Fruit fly (Drosophila melanogaster) whole organism, embryonic: ENCODE results near the gene SclB.
A peak's percentile ranks its signal among the peaks of the same experiment; 100 is the strongest.

Source experiments
- CG10565 ChIP-seq: fragments of 200-800 bp; sonication (Bioruptor generic); optimal IDR thresholded peaks from 3 replicates; lab custom pipeline; 2016; ENCODE audit warnings: missing biosample characterization, mild to moderate bottlenecking, missing genetic modification characterization
- CG11247 ChIP-seq: fragments of 200-800 bp; sonication (Bioruptor generic); IDR thresholded peaks from 2 replicates; pipeline ENCODE4 v1.3.6; 2022; ENCODE audit warnings: missing biosample characterization, missing genetic modification characterization
- CG11398 ChIP-seq: fragments of 200-800 bp; sonication (Bioruptor generic); optimal IDR thresholded peaks from 2 replicates; lab custom pipeline; 2016; ENCODE audit warnings: missing biosample characterization, missing genetic modification characterization
- CG13287 ChIP-seq: fragments of 200-800 bp; sonication (Bioruptor generic); IDR thresholded peaks from 2 replicates; pipeline ENCODE4 v1.3.6; 2022; ENCODE audit warnings: missing biosample characterization, missing genetic modification characterization; ENCODE audit not compliant: partially characterized antibody
- CG14014 ChIP-seq: fragments of 200-800 bp; sonication (Bioruptor generic); IDR thresholded peaks from 2 replicates; pipeline ENCODE4 v1.3.6; 2022; ENCODE audit warnings: missing biosample characterization, missing genetic modification characterization
- CG15011 ChIP-seq: fragments of 200-800 bp; sonication (Bioruptor generic); optimal IDR thresholded peaks from 3 replicates; lab custom pipeline; 2018; ENCODE audit warnings: missing biosample characterization, mild to moderate bottlenecking, missing genetic modification characterization
- CG15479 ChIP-seq: fragments of 200-800 bp; sonication (Bioruptor generic); optimal IDR thresholded peaks from 3 replicates; lab custom pipeline; 2019; ENCODE audit warnings: missing biosample characterization, mild to moderate bottlenecking, missing genetic modification characterization, moderate library complexity
- CG17359 ChIP-seq: fragments of 200-800 bp; sonication (Bioruptor generic); optimal IDR thresholded peaks from 3 replicates; lab custom pipeline; 2018; ENCODE audit warnings: missing biosample characterization, mild to moderate bottlenecking, missing genetic modification characterization, moderate library complexity
- CG18476 ChIP-seq: fragments of 200-800 bp; sonication (Bioruptor generic); optimal IDR thresholded peaks from 2 replicates; lab custom pipeline; 2016; ENCODE audit warnings: missing biosample characterization, mild to moderate bottlenecking, missing genetic modification characterization
- CG32772 ChIP-seq: fragments of 200-800 bp; sonication (Bioruptor generic); IDR thresholded peaks from 2 replicates; pipeline ENCODE4 v1.3.6; 2022; ENCODE audit warnings: missing biosample characterization, missing genetic modification characterization
- CG42726 ChIP-seq: fragments of 200-800 bp; sonication (Bioruptor generic); IDR thresholded peaks from 2 replicates; pipeline ENCODE4 v1.3.6; 2022; ENCODE audit warnings: missing biosample characterization, missing genetic modification characterization; ENCODE audit not compliant: partially characterized antibody
- CG6254 ChIP-seq: fragments of 200-800 bp; sonication (Bioruptor generic); optimal IDR thresholded peaks from 3 replicates; lab custom pipeline; 2017; ENCODE audit warnings: mild to moderate bottlenecking, missing biosample characterization, missing genetic modification reagents, missing genetic modification characterization
- CG6654 ChIP-seq: fragments of 200-800 bp; sonication (Bioruptor generic); optimal IDR thresholded peaks from 2 replicates; lab custom pipeline; 2017; ENCODE audit warnings: missing biosample characterization, mild to moderate bottlenecking, missing genetic modification characterization
- CrebB ChIP-seq: fragments of 200-800 bp; sonication (Bioruptor generic); optimal IDR thresholded peaks from 3 replicates; lab custom pipeline; 2018; ENCODE audit warnings: missing biosample characterization, mild to moderate bottlenecking, missing genetic modification characterization
- Doc3 ChIP-seq: fragments of 200-800 bp; sonication (Bioruptor generic); IDR thresholded peaks from 3 replicates; pipeline ENCODE4 v1.3.6; 2022; ENCODE audit warnings: missing biosample characterization, missing genetic modification characterization; ENCODE audit not compliant: partially characterized antibody
- Ets65A ChIP-seq: fragments of 200-800 bp; sonication (Bioruptor generic); peaks from one replicate; lab custom pipeline; 2016; ENCODE audit warnings: missing biosample characterization, missing genetic modification characterization
- Lhr ChIP-seq: fragments of 200-800 bp; sonication (Bioruptor generic); optimal IDR thresholded peaks from 3 replicates; lab custom pipeline; 2017; ENCODE audit warnings: mild to moderate bottlenecking, missing biosample characterization, missing genetic modification reagents, missing genetic modification characterization
- Myb ChIP-seq: fragments of 200-800 bp; sonication (Bioruptor generic); optimal IDR thresholded peaks from 2 replicates; lab custom pipeline; 2016; ENCODE audit warnings: missing biosample characterization, missing genetic modification characterization
- NFAT ChIP-seq: fragments of 200-800 bp; sonication (Bioruptor generic); IDR thresholded peaks from 2 replicates; pipeline ENCODE4 v1.3.6; 2022; ENCODE audit warnings: missing biosample characterization, missing genetic modification characterization
- Ptx1 ChIP-seq: fragments of 200-800 bp; sonication (Bioruptor generic); IDR thresholded peaks from 2 replicates; pipeline ENCODE4 v1.3.6; 2022; ENCODE audit warnings: missing biosample characterization, missing genetic modification characterization
- Scr ChIP-seq: fragments of 200-800 bp; sonication (Bioruptor generic); IDR thresholded peaks from 2 replicates; pipeline ENCODE4 v1.3.6; 2022; ENCODE audit warnings: missing biosample characterization, missing genetic modification characterization; ENCODE audit not compliant: partially characterized antibody
- Side ChIP-seq: fragments of 200-800 bp; sonication (Bioruptor generic); optimal IDR thresholded peaks from 2 replicates; lab custom pipeline; 2016; ENCODE audit warnings: missing biosample characterization, missing genetic modification characterization
- TFAM ChIP-seq: fragments of 200-800 bp; sonication (Bioruptor generic); optimal IDR thresholded peaks from 2 replicates; lab custom pipeline; 2017; ENCODE audit warnings: missing biosample characterization, missing genetic modification characterization, inconsistent platforms
- Tbp ChIP-seq: fragments of >200 bp; optimal IDR thresholded peaks from 2 replicates; lab custom pipeline; 2018; ENCODE audit warnings: missing biosample characterization, missing genetic modification characterization
- ab ChIP-seq: fragments of 200-800 bp; sonication (Bioruptor generic); optimal IDR thresholded peaks from 2 replicates; lab custom pipeline; 2016; ENCODE audit warnings: missing biosample characterization, missing genetic modification characterization
- amos ChIP-seq: fragments of 200-800 bp; sonication (Bioruptor generic); IDR thresholded peaks from 2 replicates; pipeline ENCODE4 v1.3.6; 2022; ENCODE audit warnings: missing biosample characterization, missing genetic modification characterization; ENCODE audit not compliant: partially characterized antibody
- ase ChIP-seq: fragments of 200-800 bp; sonication (Bioruptor generic); IDR thresholded peaks from 3 replicates; pipeline ENCODE4 v1.3.6; 2022; ENCODE audit warnings: missing biosample characterization, missing genetic modification characterization
- bigmax ChIP-seq: fragments of 200-800 bp; sonication (Bioruptor generic); optimal IDR thresholded peaks from 2 replicates; lab custom pipeline; 2018; ENCODE audit warnings: missing biosample characterization, mild to moderate bottlenecking, missing genetic modification characterization
- dimm ChIP-seq: fragments of 200-800 bp; sonication (Bioruptor generic); IDR thresholded peaks from 2 replicates; pipeline ENCODE4 v1.3.6; 2022; ENCODE audit warnings: missing biosample characterization, missing genetic modification characterization
- fd3F ChIP-seq: fragments of 200-800 bp; sonication (Bioruptor generic); optimal IDR thresholded peaks from 2 replicates; lab custom pipeline; 2018; ENCODE audit warnings: missing biosample characterization, mild to moderate bottlenecking, missing genetic modification characterization, moderate library complexity
- h ChIP-seq: fragments of >200 bp; optimal IDR thresholded peaks from 2 replicates; lab custom pipeline; 2017
- hbn ChIP-seq: fragments of 200-800 bp; sonication (Bioruptor generic); IDR thresholded peaks from 2 replicates; pipeline ENCODE4 v1.3.6; 2022; ENCODE audit warnings: missing biosample characterization, missing genetic modification characterization; ENCODE audit not compliant: partially characterized antibody
- hkb ChIP-seq, 2 experiments: fragments of 200-800 bp in 1 of 2; fragments of >200 bp in 1 of 2; sonication (Bioruptor generic) in 1 of 2; IDR thresholded peaks in 1 of 2; optimal IDR thresholded peaks in 1 of 2; 2 replicates each; pipeline versions ENCODE4 v1.3.6 to Lab custom; 2017 to 2022; ENCODE audit warnings: missing biosample characterization in 1 of 2, missing genetic modification characterization in 1 of 2
- insv ChIP-seq, 2 experiments: fragments of 200-800 bp; sonication (Bioruptor generic); optimal IDR thresholded peaks; 3 replicates each; lab custom pipeline; 2016 to 2018; ENCODE audit warnings: missing biosample characterization in 2 of 2, missing genetic modification characterization in 2 of 2
- lilli ChIP-seq: fragments of 200-800 bp; sonication (Bioruptor generic); optimal IDR thresholded peaks from 3 replicates; lab custom pipeline; 2016; ENCODE audit warnings: missing biosample characterization, missing genetic modification characterization
- lmd ChIP-seq: fragments of 200-800 bp; sonication (Bioruptor generic); IDR thresholded peaks from 2 replicates; pipeline ENCODE4 v1.3.6; 2022; ENCODE audit warnings: missing biosample characterization, missing genetic modification characterization
- lola ChIP-seq, 3 experiments: fragments of >200 bp in 2 of 3; fragments of 200-800 bp in 1 of 3; sonication (Bioruptor generic) in 1 of 3; optimal IDR thresholded peaks; 2 replicates each; lab custom pipeline; 2017 to 2019; ENCODE audit warnings: missing biosample characterization in 3 of 3, missing genetic modification characterization in 3 of 3, mild to moderate bottlenecking in 1 of 3, moderate library complexity in 1 of 3
- mirr ChIP-seq: fragments of 200-800 bp; sonication (Bioruptor generic); optimal IDR thresholded peaks from 3 replicates; lab custom pipeline; 2018; ENCODE audit warnings: missing biosample characterization, mild to moderate bottlenecking, missing genetic modification characterization
- odd ChIP-seq: fragments of 200-800 bp; sonication (Bioruptor generic); optimal IDR thresholded peaks from 2 replicates; lab custom pipeline; 2017; ENCODE audit warnings: missing biosample characterization, mild to moderate bottlenecking, missing genetic modification characterization
- peb ChIP-seq: fragments of 200-800 bp; sonication (Bioruptor generic); IDR thresholded peaks from 2 replicates; pipeline ENCODE4 v1.3.6; 2022; ENCODE audit warnings: missing biosample characterization, missing genetic modification characterization
- pfk ChIP-seq: fragments of 200-800 bp; sonication (Bioruptor generic); optimal IDR thresholded peaks from 2 replicates; lab custom pipeline; 2018; ENCODE audit warnings: missing biosample characterization, mild to moderate bottlenecking, missing genetic modification characterization, moderate library complexity
- ranshi ChIP-seq: fragments of 200-800 bp; sonication (Bioruptor generic); IDR thresholded peaks from 2 replicates; pipeline ENCODE4 v1.3.6; 2022; ENCODE audit warnings: missing biosample characterization, missing genetic modification characterization
- sd ChIP-seq: fragments of 200-800 bp; sonication (Bioruptor generic); optimal IDR thresholded peaks from 3 replicates; lab custom pipeline; 2018; ENCODE audit warnings: missing biosample characterization, mild to moderate bottlenecking, missing genetic modification characterization, moderate library complexity
- tin ChIP-seq: fragments of 200-800 bp; sonication (Bioruptor generic); optimal IDR thresholded peaks from 3 replicates; lab custom pipeline; 2016; ENCODE audit warnings: missing biosample characterization, missing genetic modification characterization
- trh ChIP-seq: fragments of 200-800 bp; sonication (Bioruptor generic); optimal IDR thresholded peaks from 2 replicates; lab custom pipeline; 2016; ENCODE audit warnings: missing biosample characterization, missing genetic modification characterization
- tup ChIP-seq: fragments of 200-800 bp; sonication (Bioruptor generic); optimal IDR thresholded peaks from 2 replicates; lab custom pipeline; 2016; ENCODE audit warnings: missing biosample characterization, mild to moderate bottlenecking, missing genetic modification characterization, moderate library complexity
- unc-4 ChIP-seq: fragments of 200-800 bp; sonication (Bioruptor generic); IDR thresholded peaks from 2 replicates; pipeline ENCODE4 v1.3.6; 2022; ENCODE audit warnings: missing biosample characterization, missing genetic modification characterization; ENCODE audit not compliant: partially characterized antibody
- zfh2 ChIP-seq: fragments of 200-800 bp; sonication (Bioruptor generic); optimal IDR thresholded peaks from 2 replicates; lab custom pipeline; 2016; ENCODE audit warnings: missing biosample characterization, missing genetic modification characterization

SclB gene

DNA sequence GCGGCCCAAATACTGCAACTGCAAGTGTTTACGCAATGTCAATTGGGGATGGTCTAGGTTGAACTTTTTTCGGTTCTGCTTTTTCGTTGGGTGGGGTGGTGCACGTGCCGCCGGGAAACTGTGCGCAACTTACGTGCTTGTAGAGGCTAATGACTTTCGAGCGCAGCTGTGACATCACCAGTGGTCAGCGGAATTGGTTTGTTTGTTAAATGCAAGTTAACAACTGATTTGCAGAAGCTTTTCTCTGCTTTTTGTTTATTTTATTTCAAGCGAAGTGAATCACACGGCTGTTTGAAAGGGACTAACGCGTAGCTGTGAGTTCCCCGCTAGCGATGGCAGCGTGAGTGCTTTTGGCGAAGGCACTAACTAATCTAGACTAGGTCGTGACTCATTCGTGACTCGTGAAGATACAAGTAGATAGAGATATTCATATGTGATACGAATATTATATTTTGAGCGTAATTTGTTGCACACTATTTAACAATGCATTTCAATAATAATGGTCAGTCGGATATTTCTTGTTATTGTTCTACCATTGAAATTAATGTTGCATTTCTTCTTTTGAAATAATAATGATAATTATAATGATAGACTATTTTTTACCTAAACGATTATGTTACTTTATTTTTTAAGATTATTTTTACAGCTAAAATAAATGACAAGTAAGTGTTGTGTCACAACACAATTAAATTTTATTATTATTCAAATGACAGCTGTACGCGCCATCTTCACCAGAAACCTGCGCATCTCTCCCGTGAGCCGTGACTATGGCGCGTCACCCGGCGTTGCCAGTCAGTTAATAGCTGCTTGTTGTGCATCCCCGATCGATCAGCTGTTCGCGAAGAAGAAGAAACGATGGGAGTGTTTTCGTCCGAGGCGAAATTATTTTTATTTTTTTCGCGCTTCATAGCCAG, 50.1 kb downstream of the SclB start, which contains the start of the genes osi and tweek (continued):
- no peak for TF ChIP-seq CG14014 (GFP tag; lab: Robert Waterston, UW)
- no peak for TF ChIP-seq dimm (GFP tag; lab: Robert Waterston, UW)
- peak; percentile 10 for TF ChIP-seq mirr (GFP tag; lab: Kevin White, UChicago)
- no peak for TF ChIP-seq sd (tag; lab: Kevin White, UChicago)
- no peak for TF ChIP-seq CG15479 (GFP tag; lab: Kevin White, UChicago)
- no peak for TF ChIP-seq CrebB (tag; lab: Kevin White, UChicago)
- peak; percentile 12 for TF ChIP-seq fd3F
- TF ChIP-seq CG6654, result no peak
- TF ChIP-seq Lhr (GFP tag; lab: Kevin White, UChicago), result peak; percentile 39
- TF ChIP-seq amos (GFP tag; lab: Robert Waterston, UW), result peak; percentile 94
- TF ChIP-seq lmd, result peak; percentile 76
- TF ChIP-seq lola (GFP tag; optimal IDR thresholded peaks at IDR 0.05; lab: Kevin White, UChicago), result peak in 1 of 3 experiments; percentile 78
- TF ChIP-seq Myb (GFP tag; lab: Kevin White, UChicago), result peak; percentile 25
- TF ChIP-seq ab (GFP tag; lab: Kevin White, UChicago), result peak; percentile 15
- TF ChIP-seq Doc3 (GFP tag; lab: Robert Waterston, UW), result peak; percentile 89
- peak; percentile 95 for TF ChIP-seq CG42726 (GFP tag; lab: Robert Waterston, UW)
- TF ChIP-seq Ets65A (GFP tag; lab: Kevin White, UChicago), result peak; percentile 93
- TF ChIP-seq hbn (GFP tag; lab: Robert Waterston, UW), result peak; percentile 70
- TF ChIP-seq CG18476 (GFP tag; lab: Kevin White, UChicago), result peak; percentile 35
- TF ChIP-seq CG11398 (GFP tag; lab: Kevin White, UChicago), result no peak
- peak; percentile 78 for TF ChIP-seq unc-4 (GFP tag; lab: Robert Waterston, UW)
- TF ChIP-seq ase, result no peak
- TF ChIP-seq CG6254, result no peak
- no peak for TF ChIP-seq odd (GFP tag; lab: Kevin White, UChicago)
- TF ChIP-seq Ptx1 (GFP tag; lab: Robert Waterston, UW), result peak; percentile 61
- TF ChIP-seq CG10565 (GFP tag; lab: Kevin White, UChicago), result no peak
- TF ChIP-seq NFAT (GFP tag; lab: Robert Waterston, UW), result peak; percentile 84
- no peak for TF ChIP-seq peb
- peak; percentile 66 for TF ChIP-seq lilli (GFP tag; lab: Kevin White, UChicago)
- TF ChIP-seq CG11247, result no peak
- peak in 1 of 2 experiments; percentile 9 for TF ChIP-seq insv (GFP tag; optimal IDR thresholded peaks at IDR 0.05; lab: Kevin White, UChicago)
- TF ChIP-seq TFAM (GFP tag; lab: Kevin White, UChicago), result no peak
- no peak for TF ChIP-seq tup (GFP tag; lab: Kevin White, UChicago)
- no peak for TF ChIP-seq hkb (optimal IDR thresholded peaks at IDR 0.05; lab: Kevin White, UChicago)
- no peak for TF ChIP-seq hkb (GFP tag; IDR thresholded peaks at IDR 0.05; lab: Robert Waterston, UW)
- no peak for TF ChIP-seq bigmax
- no peak for TF ChIP-seq CG17359 (tag; lab: Kevin White, UChicago)
- peak; percentile 91 for TF ChIP-seq Scr
- peak; percentile 57 for TF ChIP-seq tin
- peak; percentile 60 for TF ChIP-seq zfh2 (GFP tag; lab: Kevin White, UChicago)
- no peak for TF ChIP-seq CG15011 (GFP tag; lab: Kevin White, UChicago)
- no peak for TF ChIP-seq Tbp (GFP tag; lab: Kevin White, UChicago)
- peak; percentile 47 for TF ChIP-seq trh (GFP tag; lab: Kevin White, UChicago)
- no peak for TF ChIP-seq CG32772 (GFP tag; lab: Robert Waterston, UW)
- no peak for TF ChIP-seq h (lab: Kevin White, UChicago)
- TF ChIP-seq pfk (GFP tag; lab: Kevin White, UChicago), result no peak
- TF ChIP-seq ranshi (GFP tag; lab: Robert Waterston, UW), result peak; percentile 21; the same call in 1 of the 2 replicates
- TF ChIP-seq CG13287 (GFP tag; lab: Robert Waterston, UW), result peak; percentile 82
- TF ChIP-seq Side (GFP tag; lab: Kevin White, UChicago), result no peak
